Fruit fly (Drosophila melanogaster) whole organism, embryonic: ENCODE measurements around the gene Oatp33Eb.

Experiments used
- CG6689 ChIP-seq: fragments of 200-800 bp; sonication (Bioruptor generic); IDR thresholded peaks from 2 replicates; pipeline ENCODE4 v1.3.6; 2022; ENCODE audit warnings: missing biosample characterization, missing genetic modification characterization
- Hr39 ChIP-seq: fragments of >200 bp; optimal IDR thresholded peaks from 2 replicates; lab custom pipeline; 2017

DNA sequence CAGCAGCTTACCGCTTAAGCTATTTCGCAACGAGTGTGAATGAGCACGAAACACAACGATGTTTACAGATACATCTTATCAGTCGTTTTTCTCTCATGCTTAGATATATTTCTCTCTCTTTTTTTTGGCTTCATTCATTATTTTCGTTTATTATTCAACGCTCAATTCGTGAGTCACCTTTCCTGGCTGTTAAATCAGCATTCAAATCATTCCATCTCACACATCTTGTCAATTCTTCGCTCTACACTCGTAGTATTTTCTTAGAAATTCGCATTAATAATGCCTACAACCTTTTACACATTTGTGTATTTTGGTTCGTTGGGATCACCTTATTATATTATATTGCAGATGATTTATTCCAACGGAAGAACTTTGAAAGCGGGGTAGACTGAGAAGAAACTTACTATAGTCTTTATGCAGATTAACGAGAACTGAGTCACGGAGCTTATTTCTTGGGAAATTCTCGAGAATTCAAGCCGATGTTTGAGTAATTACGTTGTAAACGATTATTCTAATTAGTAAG is 43.7 kb upstream of the Oatp33Eb start:
- TF ChIP-seq Hr39 (lab: Kevin White, UChicago) (no peak), CG6689 (no peak)
